Fruit fly (Drosophila melanogaster) whole organism, prepupa: ENCODE data around the gene CdGAPr.

Experiments
- CG3032 ChIP-seq: fragments of 200-800 bp; optimal IDR thresholded peaks from 2 replicates; lab custom pipeline; 2019; ENCODE audit warnings: missing biosample characterization, mild to moderate bottlenecking, missing genetic modification characterization, moderate library complexity
- CG34406 ChIP-seq: fragments of 200-800 bp; sonication (Bioruptor generic); optimal IDR thresholded peaks from 3 replicates; lab custom pipeline; 2016; ENCODE audit warnings: missing biosample characterization, missing genetic modification characterization
- Eip75B ChIP-seq: fragments of 200-800 bp; sonication (Bioruptor generic); optimal IDR thresholded peaks from 3 replicates; lab custom pipeline; 2016; ENCODE audit warnings: missing biosample characterization, missing genetic modification characterization
- fkh ChIP-seq: fragments of 200-800 bp; sonication (Bioruptor generic); optimal IDR thresholded peaks from 3 replicates; lab custom pipeline; 2017; ENCODE audit warnings: missing biosample characterization, mild to moderate bottlenecking, missing genetic modification characterization, moderate library complexity

dm6 chr2L:19735635-19736109 is 56.0 kb downstream of the CdGAPr start, which contains the start of the genes CG10462 and Nf-YB:
- TF ChIP-seq CG34406 (GFP tag; lab: Kevin White, UChicago) (no peak), Eip75B (GFP tag; lab: Kevin White, UChicago) (no peak), fkh (peak; percentile 93), CG3032 (tag; lab: Kevin White, UChicago) (no peak)
